Worm (Caenorhabditis elegans) whole organism, L3 larva: ENCODE measurements around the gene cnd-1.

Experiments
- ceh-9 ChIP-seq: sonication (generic microtip); optimal IDR thresholded peaks from 2 replicates; lab custom pipeline; 2018; ENCODE audit warnings: missing biosample characterization, missing genetic modification characterization
- nhr-11 ChIP-seq: fragments of 150-350 bp; optimal IDR thresholded peaks from 2 replicates; lab custom pipeline; 2014; ENCODE audit warnings: missing biosample characterization, missing genetic modification characterization
- nhr-237 ChIP-seq: fragments of 150-350 bp; optimal IDR thresholded peaks from 2 replicates; lab custom pipeline; 2014; ENCODE audit warnings: missing biosample characterization, missing genetic modification characterization
- tbx-2 ChIP-seq: sonication (generic microtip); optimal IDR thresholded peaks from 2 replicates; lab custom pipeline; 2016; ENCODE audit warnings: mild to moderate bottlenecking, missing genetic modification characterization, missing compliant biosample characterization
- zag-1 ChIP-seq: fragments of 150-350 bp; optimal IDR thresholded peaks from 2 replicates; lab custom pipeline; 2014; ENCODE audit warnings: missing biosample characterization, missing genetic modification characterization

DNA sequence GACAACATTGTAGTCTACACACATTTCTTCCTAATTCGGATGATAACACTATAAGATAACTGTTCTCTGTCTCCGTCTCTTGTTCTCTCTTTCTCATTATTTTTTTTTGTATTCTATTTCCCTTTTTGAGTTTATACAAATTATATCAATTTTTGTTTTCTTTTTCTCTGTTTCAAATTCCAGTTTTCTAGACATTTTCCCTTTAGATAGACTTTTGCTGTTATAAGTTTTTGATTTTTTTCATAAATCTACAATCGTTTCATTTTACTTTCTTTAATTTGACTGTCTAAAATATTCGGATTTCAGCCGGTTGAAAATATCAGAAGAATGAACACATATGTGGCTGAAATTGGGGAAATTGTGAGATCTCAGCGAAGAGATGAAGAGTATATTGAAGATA lies 8.3 kb downstream of the cnd-1 start, which contains the start of gene prx-10:
- no peak for TF ChIP-seq nhr-11 (tag; lab: Kevin White, UChicago)
- TF ChIP-seq zag-1, result no peak
- TF ChIP-seq tbx-2 (tag; lab: Kevin White, UChicago), result no peak
- TF ChIP-seq ceh-9 (tag; lab: Kevin White, UChicago), result no peak
- no peak for TF ChIP-seq nhr-237 (tag; lab: Kevin White, UChicago)
